Worm (Caenorhabditis elegans) whole organism, young adult: ENCODE results near the gene tsr-2.

ENCODE experiments used
- B0261.1 ChIP-seq: sonication (generic microtip); optimal IDR thresholded peaks from 2 replicates; lab custom pipeline; 2016; ENCODE audit warnings: mild to moderate bottlenecking, missing genetic modification characterization, moderate library complexity, missing compliant biosample characterization
- B0336.3 ChIP-seq: fragments of 200-800 bp; sonication (Bioruptor generic); IDR thresholded peaks from 2 replicates; pipeline ENCODE4 v1.3.6; 2022; ENCODE audit warnings: missing genetic modification characterization, missing compliant biosample characterization
- C17E4.6 ChIP-seq: fragments of 200-800 bp; sonication (Bioruptor generic); IDR thresholded peaks from 2 replicates; pipeline ENCODE4 v1.3.6; 2022; ENCODE audit warnings: missing genetic modification reagents, missing genetic modification characterization, missing compliant biosample characterization
- F10E7.11 ChIP-seq: sonication (generic microtip); optimal IDR thresholded peaks from 2 replicates; lab custom pipeline; 2017; ENCODE audit warnings: mild to moderate bottlenecking, missing genetic modification characterization, moderate library complexity, missing compliant biosample characterization
- F57C9.4 ChIP-seq: sonication (generic microtip); optimal IDR thresholded peaks from 2 replicates; lab custom pipeline; 2017; ENCODE audit warnings: mild to moderate bottlenecking, missing genetic modification characterization, missing compliant biosample characterization
- K12H6.12 ChIP-seq: fragments of 200-800 bp; sonication (Bioruptor generic); optimal IDR thresholded peaks from 2 replicates; lab custom pipeline; 2018; ENCODE audit warnings: mild to moderate bottlenecking, missing genetic modification characterization, missing compliant biosample characterization
- Y53G8AR.9 ChIP-seq: fragments of 200-800 bp; sonication (Bioruptor generic); conservative IDR thresholded peaks from 2 replicates; pipeline ENCODE4 v1.3.6; 2022; ENCODE audit warnings: missing genetic modification reagents, missing genetic modification characterization, missing compliant biosample characterization
- Y56A3A.18 ChIP-seq: fragments of 200-800 bp; sonication (Bioruptor generic); IDR thresholded peaks from 2 replicates; pipeline ENCODE4 v1.3.6; 2022; ENCODE audit warnings: missing genetic modification reagents, missing genetic modification characterization, missing compliant biosample characterization
- Y95B8A.8 ChIP-seq: fragments of 200-800 bp; sonication (Bioruptor generic); IDR thresholded peaks from 2 replicates; pipeline ENCODE4 v1.3.6; 2022; ENCODE audit warnings: missing genetic modification reagents, missing genetic modification characterization, missing compliant biosample characterization
- akir-1 ChIP-seq: fragments of 200-800 bp; sonication (Bioruptor generic); optimal IDR thresholded peaks from 2 replicates; lab custom pipeline; 2018; ENCODE audit warnings: mild to moderate bottlenecking, missing genetic modification characterization, moderate library complexity, missing compliant biosample characterization
- ama-1 ChIP-seq, 3 experiments: fragments of 150-350 bp in 1 of 3; sonication (generic microtip) in 2 of 3; optimal IDR thresholded peaks; 2 replicates each; lab custom pipeline; 2014 to 2018; ENCODE audit warnings: missing biosample characterization in 2 of 3, missing genetic modification characterization in 2 of 3, missing genetic modification reagents in 2 of 3
- attf-5 ChIP-seq: fragments of 200-800 bp; sonication (Bioruptor generic); optimal IDR thresholded peaks from 2 replicates; lab custom pipeline; 2018; ENCODE audit warnings: mild to moderate bottlenecking, missing genetic modification characterization, missing compliant biosample characterization
- cebp-1 ChIP-seq, 2 experiments: fragments of 200-800 bp in 1 of 2; sonication (Bioruptor generic) in 1 of 2; sonication (generic microtip) in 1 of 2; IDR thresholded peaks in 1 of 2; optimal IDR thresholded peaks in 1 of 2; 2 replicates each; pipeline versions ENCODE4 v1.3.6 to Lab custom; 2017 to 2022; ENCODE audit warnings: missing compliant biosample characterization in 2 of 2, missing genetic modification characterization in 2 of 2, mild to moderate bottlenecking in 1 of 2, missing genetic modification reagents in 1 of 2, moderate library complexity in 1 of 2
- ceh-27 ChIP-seq: fragments of 200-800 bp; sonication (Bioruptor generic); optimal IDR thresholded peaks from 2 replicates; lab custom pipeline; 2018; ENCODE audit warnings: mild to moderate bottlenecking, missing genetic modification characterization, moderate library complexity, missing compliant biosample characterization
- ceh-91 ChIP-seq: fragments of 200-800 bp; sonication (Bioruptor generic); IDR thresholded peaks from 2 replicates; pipeline ENCODE4 v1.3.6; 2022; ENCODE audit warnings: missing genetic modification reagents, missing genetic modification characterization, missing compliant biosample characterization
- dox-1 ChIP-seq: fragments of 200-800 bp; sonication (Bioruptor generic); IDR thresholded peaks from 2 replicates; pipeline ENCODE4 v1.3.6; 2022; ENCODE audit warnings: missing genetic modification reagents, missing genetic modification characterization, missing compliant biosample characterization
- egl-44 ChIP-seq: fragments of 200-800 bp; sonication (Bioruptor generic); IDR thresholded peaks from 2 replicates; pipeline ENCODE4 v1.3.6; 2022; ENCODE audit warnings: missing genetic modification reagents, missing genetic modification characterization, missing compliant biosample characterization
- gei-17 ChIP-seq: fragments of 200-800 bp; sonication (Bioruptor generic); optimal IDR thresholded peaks from 2 replicates; lab custom pipeline; 2018; ENCODE audit warnings: mild to moderate bottlenecking, missing genetic modification characterization, missing compliant biosample characterization
- hrde-1 ChIP-seq: sonication (generic microtip); optimal IDR thresholded peaks from 2 replicates; lab custom pipeline; 2016; ENCODE audit warnings: missing genetic modification characterization, mild to moderate bottlenecking, missing compliant biosample characterization, moderate library complexity, missing genotype, missing genetic modification reagents, borderline replicate concordance
- let-526 ChIP-seq: fragments of 200-800 bp; sonication (Bioruptor generic); IDR thresholded peaks from 2 replicates; pipeline ENCODE4 v1.3.6; 2022; ENCODE audit warnings: missing genetic modification reagents, missing genetic modification characterization, missing compliant biosample characterization
- let-607 ChIP-seq, 2 experiments: fragments of 200-800 bp in 1 of 2; sonication (Bioruptor generic) in 1 of 2; sonication (generic microtip) in 1 of 2; optimal IDR thresholded peaks; 2 replicates each; lab custom pipeline; 2016 to 2018; ENCODE audit warnings: mild to moderate bottlenecking in 2 of 2, missing compliant biosample characterization in 2 of 2, missing genetic modification characterization in 2 of 2, moderate library complexity in 2 of 2, missing genotype in 1 of 2
- madf-3 ChIP-seq: fragments of 200-800 bp; sonication (Bioruptor generic); IDR thresholded peaks from 2 replicates; pipeline ENCODE4 v1.3.6; 2022; ENCODE audit warnings: missing genetic modification reagents, missing genetic modification characterization, missing compliant biosample characterization
- madf-6 ChIP-seq: fragments of 200-800 bp; sonication (Bioruptor generic); IDR thresholded peaks from 2 replicates; pipeline ENCODE4 v1.3.6; 2022; ENCODE audit warnings: missing genetic modification reagents, missing genetic modification characterization, missing compliant biosample characterization
- mel-28 ChIP-seq: sonication (generic microtip); optimal IDR thresholded peaks from 2 replicates; lab custom pipeline; 2016; ENCODE audit warnings: borderline replicate concordance, mild to moderate bottlenecking, missing genetic modification characterization, missing compliant biosample characterization
- mes-4 ChIP-seq: sonication (generic microtip); optimal IDR thresholded peaks from 2 replicates; lab custom pipeline; 2016; ENCODE audit warnings: missing genotype, missing genetic modification characterization, missing compliant biosample characterization
- nfyb-1 ChIP-seq: fragments of 200-800 bp; sonication (Bioruptor generic); IDR thresholded peaks from 2 replicates; pipeline ENCODE4 v1.3.6; 2022; ENCODE audit warnings: missing genetic modification reagents, missing genetic modification characterization, missing compliant biosample characterization
- nhr-120 ChIP-seq: fragments of 200-800 bp; sonication (Bioruptor generic); IDR thresholded peaks from 2 replicates; pipeline ENCODE4 v1.3.6; 2022; ENCODE audit warnings: missing genetic modification characterization, missing compliant biosample characterization
- nhr-179 ChIP-seq: sonication (generic microtip); optimal IDR thresholded peaks from 2 replicates; lab custom pipeline; 2016; ENCODE audit warnings: mild to moderate bottlenecking, missing genetic modification characterization, missing compliant biosample characterization
- nhr-80 ChIP-seq: sonication (generic microtip); optimal IDR thresholded peaks from 2 replicates; lab custom pipeline; 2016; ENCODE audit warnings: missing genetic modification characterization, missing compliant biosample characterization
- nhr-90 ChIP-seq: sonication (generic microtip); optimal IDR thresholded peaks from 2 replicates; lab custom pipeline; 2016; ENCODE audit warnings: missing genotype, mild to moderate bottlenecking, missing genetic modification characterization, missing compliant biosample characterization
- pha-4 ChIP-seq: fragments of 150-350 bp; sonication (generic microtip); optimal IDR thresholded peaks from 2 replicates; lab custom pipeline; 2014; ENCODE audit warnings: missing biosample characterization, missing genetic modification reagents, missing genetic modification characterization
- snpc-1.1 ChIP-seq: sonication (generic microtip); optimal IDR thresholded peaks from 2 replicates; lab custom pipeline; 2017; ENCODE audit warnings: missing genetic modification characterization, mild to moderate bottlenecking, missing compliant biosample characterization, antibody characterized with exemption, moderate library complexity, missing genotype, missing genetic modification reagents; ENCODE audit not compliant: insufficient read depth
- snpc-3.4 ChIP-seq: sonication (generic microtip); optimal IDR thresholded peaks from 2 replicates; lab custom pipeline; 2017; ENCODE audit warnings: missing genetic modification characterization, mild to moderate bottlenecking, missing compliant biosample characterization, antibody characterized with exemption, moderate library complexity, missing genotype, missing genetic modification reagents
- snpc-4 ChIP-seq, 5 experiments: fragments of 150-350 bp in 1 of 5; sonication (generic microtip) in 4 of 5; optimal IDR thresholded peaks; 2 replicates each; lab custom pipeline; 2014 to 2018; ENCODE audit warnings: missing genetic modification characterization in 5 of 5, missing biosample characterization in 3 of 5, antibody characterized with exemption in 2 of 5, mild to moderate bottlenecking in 2 of 5, missing compliant biosample characterization in 2 of 5, missing genotype in 2 of 5, moderate library complexity in 2 of 5, missing genetic modification reagents in 1 of 5
- sptf-2 ChIP-seq: fragments of 200-800 bp; sonication (Bioruptor generic); optimal IDR thresholded peaks from 2 replicates; lab custom pipeline; 2018; ENCODE audit warnings: mild to moderate bottlenecking, missing genetic modification characterization, missing compliant biosample characterization
- tbp1 ChIP-seq: fragments of 200-800 bp; sonication (Bioruptor generic); optimal IDR thresholded peaks from 2 replicates; lab custom pipeline; 2018; ENCODE audit warnings: mild to moderate bottlenecking, missing genetic modification characterization, missing compliant biosample characterization
- tlf-1 ChIP-seq: fragments of 200-800 bp; sonication (Bioruptor generic); optimal IDR thresholded peaks from 2 replicates; lab custom pipeline; 2018; ENCODE audit warnings: mild to moderate bottlenecking, missing genetic modification characterization, missing compliant biosample characterization
- unc-130 ChIP-seq: sonication (generic microtip); optimal IDR thresholded peaks from 2 replicates; lab custom pipeline; 2016; ENCODE audit warnings: missing genetic modification reagents, missing genetic modification characterization, missing compliant biosample characterization
- zim-3 ChIP-seq: sonication (generic microtip); optimal IDR thresholded peaks from 2 replicates; lab custom pipeline; 2017; ENCODE audit warnings: mild to moderate bottlenecking, missing genetic modification characterization, moderate library complexity, missing compliant biosample characterization
- ztf-18 ChIP-seq: sonication (generic microtip); optimal IDR thresholded peaks from 2 replicates; lab custom pipeline; 2016; ENCODE audit warnings: missing genotype, mild to moderate bottlenecking, missing genetic modification characterization, missing compliant biosample characterization
- ztf-6 ChIP-seq: fragments of 200-800 bp; sonication (Bioruptor generic); IDR thresholded peaks from 2 replicates; pipeline ENCODE4 v1.3.6; 2022; ENCODE audit warnings: missing genetic modification reagents, missing genetic modification characterization, missing compliant biosample characterization

tsr-2 gene

DNA sequence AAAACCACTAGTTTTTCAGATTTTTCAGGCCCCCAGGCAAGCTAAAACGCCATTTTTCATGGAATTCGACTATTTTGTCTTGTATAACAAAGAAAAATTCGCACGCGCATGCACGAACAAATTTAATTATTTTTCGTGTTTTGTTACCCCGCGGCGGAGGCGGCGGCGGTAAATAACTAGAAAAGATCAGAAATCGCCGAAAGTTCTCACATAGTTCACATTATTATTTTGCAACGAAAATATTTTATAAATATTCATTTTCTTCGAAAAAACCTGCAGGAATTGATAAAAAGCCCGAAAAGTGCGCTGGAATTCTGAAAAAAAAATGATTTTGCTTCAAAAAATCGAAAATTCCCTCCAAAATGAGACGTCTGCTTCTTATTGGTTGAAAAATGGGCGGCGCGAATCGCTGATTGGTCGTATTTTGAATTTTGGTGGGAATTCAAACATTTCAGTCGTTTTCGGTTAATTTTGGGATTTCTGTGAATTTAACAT, 1.1 kb downstream of the tsr-2 start (continued):
- TF ChIP-seq nfyb-1 (GFP tag; lab: Robert Waterston, UW) = peak; percentile 87
- peak; percentile 60 for TF ChIP-seq hrde-1 (tag; lab: Kevin White, UChicago)
- TF ChIP-seq Y53G8AR.9 (GFP tag; lab: Robert Waterston, UW) = peak; percentile 54; the same call in 1 of the 2 replicates
- TF ChIP-seq ceh-91 (GFP tag; lab: Robert Waterston, UW) = no peak
- no peak for TF ChIP-seq mel-28 (tag; lab: Kevin White, UChicago)
- TF ChIP-seq dox-1 (GFP tag; lab: Robert Waterston, UW) = no peak
- TF ChIP-seq, all 124 proteins: peak for 27

DNA sequence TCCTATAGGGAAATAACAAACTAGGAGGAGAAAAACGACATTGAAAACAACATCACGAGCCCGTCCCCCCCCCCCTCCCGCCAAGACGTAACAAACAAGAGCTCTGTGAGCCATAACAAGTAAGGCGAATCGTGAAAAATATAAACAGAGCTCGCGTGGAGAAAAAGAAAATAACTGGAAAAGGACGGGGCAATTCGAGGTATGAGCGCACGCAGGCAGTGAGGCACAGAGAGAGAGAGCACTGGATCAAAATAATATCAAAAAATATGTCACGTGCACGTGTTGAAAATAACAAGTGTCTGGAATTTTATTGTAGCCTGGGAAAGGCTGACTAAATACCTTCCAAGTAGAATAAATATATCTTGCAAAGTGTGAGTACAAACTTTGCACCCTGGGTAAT, 2.3 kb downstream of the tsr-2 start:
- TF ChIP-seq nhr-120 (GFP tag; lab: Robert Waterston, UW) (no peak), unc-130 (GFP tag; lab: Kevin White, UChicago) (no peak), nhr-179 (tag; lab: Kevin White, UChicago) (no peak), cebp-1 (GFP tag; IDR thresholded peaks at IDR 0.05; lab: Robert Waterston, UW) (no peak), cebp-1 (tag; optimal IDR thresholded peaks at IDR 0.05; lab: Kevin White, UChicago) (peak; percentile 53), let-526 (GFP tag; lab: Robert Waterston, UW) (no peak), pha-4 (no peak), egl-44 (no peak), attf-5 (GFP tag; lab: Kevin White, UChicago) (no peak), F57C9.4 (tag; lab: Kevin White, UChicago) (no peak), mes-4 (tag; lab: Kevin White, UChicago) (no peak), let-607 (tag; optimal IDR thresholded peaks at IDR 0.05; lab: Kevin White, UChicago) (no peak), K12H6.12 (tag; lab: Kevin White, UChicago) (peak; percentile 56)

DNA sequence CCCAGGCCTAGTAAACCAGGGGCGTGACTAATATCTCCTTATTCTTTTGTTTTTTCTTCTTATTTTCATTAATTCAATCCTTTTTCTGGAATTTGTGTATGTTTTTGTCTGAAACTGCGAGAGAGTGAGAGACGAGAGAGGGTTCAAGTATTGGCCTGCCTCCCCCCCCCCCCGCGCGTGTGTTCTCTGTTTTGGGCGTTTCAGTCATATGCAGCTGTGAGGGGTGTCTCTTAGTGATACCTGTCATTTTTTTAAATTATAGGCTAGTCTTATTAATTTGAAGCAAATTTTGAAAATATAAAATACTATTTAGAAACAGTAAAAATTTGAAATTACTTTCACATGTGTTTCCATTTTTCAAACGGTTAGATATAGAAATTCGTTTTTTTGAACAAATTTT, 3.1 kb downstream of the tsr-2 start:
- TF ChIP-seq nhr-90 (tag; lab: Kevin White, UChicago) = no peak
- TF ChIP-seq Y56A3A.18 (GFP tag; lab: Robert Waterston, UW) = no peak
- TF ChIP-seq nhr-80 (tag; lab: Kevin White, UChicago) = peak; percentile 17

DNA sequence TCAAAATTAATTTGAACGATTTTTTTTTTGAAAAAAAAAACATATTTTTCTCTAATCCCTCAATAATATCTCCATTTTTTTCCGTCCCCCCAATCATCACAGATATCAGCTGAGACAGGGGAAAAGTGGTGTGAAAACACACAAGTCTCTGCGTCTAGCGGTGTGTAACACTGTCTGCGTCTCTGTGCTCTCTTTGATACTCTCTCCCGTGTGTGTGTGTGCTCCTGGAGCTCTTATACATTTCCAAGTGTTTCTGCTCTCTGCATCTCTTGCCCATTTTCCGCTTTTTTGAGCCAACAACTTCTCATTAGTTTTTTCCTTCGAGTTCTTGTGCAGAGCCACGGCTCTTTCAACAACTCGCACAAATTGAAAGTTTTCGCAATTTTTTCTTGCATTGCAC, 7.2 kb downstream of the tsr-2 start:
- TF ChIP-seq snpc-1.1 (tag; lab: Kevin White, UChicago) (no peak), ceh-27 (peak; percentile 43), tlf-1 (no peak), Y95B8A.8 (no peak), ama-1 (optimal IDR thresholded peaks at IDR 0.05; lab: Kevin White, UChicago) (no peak), ama-1 (GFP tag; optimal IDR thresholded peaks at IDR 0.05; lab: Kevin White, UChicago) (no peak), attf-5 (GFP tag; lab: Kevin White, UChicago) (peak; percentile 48), ceh-91 (GFP tag; lab: Robert Waterston, UW) (no peak), C17E4.6 (GFP tag; lab: Robert Waterston, UW) (no peak), gei-17 (GFP tag; lab: Kevin White, UChicago) (no peak), unc-130 (GFP tag; lab: Kevin White, UChicago) (no peak), B0261.1 (tag; lab: Kevin White, UChicago) (no peak), madf-3 (no peak), F10E7.11 (tag; lab: Kevin White, UChicago) (no peak), snpc-3.4 (no peak), B0336.3 (GFP tag; lab: Robert Waterston, UW) (0 out of 2 replicates have a peak, but pooled peaks have one; percentile 24), snpc-4 (GFP tag; optimal IDR thresholded peaks at IDR 0.05; lab: Kevin White, UChicago) (no peak), snpc-4 (tag; optimal IDR thresholded peaks at IDR 0.05; lab: Kevin White, UChicago) (peak in 1 of 4 experiments; percentile 2), madf-6 (GFP tag; lab: Robert Waterston, UW) (no peak), tbp1 (GFP tag; lab: Kevin White, UChicago) (peak; percentile 23), ztf-18 (no peak), K12H6.12 (tag; lab: Kevin White, UChicago) (peak; percentile 30), akir-1 (no peak), zim-3 (tag; lab: Kevin White, UChicago) (no peak), ztf-6 (GFP tag; lab: Robert Waterston, UW) (no peak), sptf-2 (no peak)
